Fruit fly (Drosophila melanogaster) whole organism: Measurements from ENCODE around the gene Rcd2.

Source experiments
- pan ChIP-seq: fragments of >200 bp; optimal IDR thresholded peaks from 2 replicates; lab custom pipeline; 2017
- psq ChIP-seq: fragments of >200 bp; optimal IDR thresholded peaks from 2 replicates; lab custom pipeline; 2017

DNA sequence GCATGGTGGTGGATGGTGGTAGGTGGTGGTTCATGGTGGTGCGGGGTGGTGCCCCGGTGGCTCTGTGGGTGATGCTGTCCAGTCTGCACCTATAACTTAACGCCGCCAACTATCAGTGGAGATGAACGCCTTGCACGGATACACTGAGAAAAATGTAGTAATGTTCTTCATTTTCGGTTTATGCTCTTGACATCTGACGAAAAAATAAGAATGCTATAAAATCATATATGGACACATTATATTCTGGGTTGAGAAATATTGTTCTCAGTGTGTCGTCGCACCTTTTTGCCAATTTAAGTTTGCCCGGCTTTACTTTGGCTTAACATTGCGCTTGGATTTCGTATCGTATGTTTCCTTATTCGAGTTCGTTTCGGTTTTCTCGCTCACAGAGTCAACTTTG is 45.8 kb upstream of the Rcd2 start:
- TF ChIP-seq psq (lab: Kevin White, UChicago) (no peak), pan (lab: Kevin White, UChicago) (no peak)
